Worm (Caenorhabditis elegans): ENCODE measurements around the gene nhr-20.

Gene nhr-20

ce11 chrIII:4232811-4233269, at the start of gene nhr-20:
nhr-20 (minus strand) TSS chrIII:4233219.
- TF ChIP-seq ceh-28 (tag; optimal IDR thresholded peaks at IDR 0.05) (no peak), daf-12 (tag; optimal IDR thresholded peaks at IDR 0.05) (no peak), sea-2 (GFP tag; optimal IDR thresholded peaks at IDR 0.05) (no peak), ceh-82 (tag; optimal IDR thresholded peaks at IDR 0.05) (no peak), lsy-12 (tag; optimal IDR thresholded peaks at IDR 0.05) (no peak), nhr-25 (tag; optimal IDR thresholded peaks at IDR 0.05) (no peak), nhr-237 (tag; optimal IDR thresholded peaks at IDR 0.05) (no peak), ceh-9 (tag; optimal IDR thresholded peaks at IDR 0.05) (no peak), ztf-4 (tag; optimal IDR thresholded peaks at IDR 0.05) (no peak), egl-27 (tag; optimal IDR thresholded peaks at IDR 0.05) (no peak)

- TF ChIP-seq unc-62 (GFP tag; optimal IDR thresholded peaks at IDR 0.05) (peak; percentile 98), ceh-16 (tag; optimal IDR thresholded peaks at IDR 0.05) (peak; percentile 37), ZK546.5 (tag; optimal IDR thresholded peaks at IDR 0.05) (peak; percentile 27), R02D3.7 (tag; optimal IDR thresholded peaks at IDR 0.05) (peak; percentile 85), daf-12 (tag; optimal IDR thresholded peaks at IDR 0.05) (peak; percentile 64), nhr-77 (tag; optimal IDR thresholded peaks at IDR 0.05) (peak; percentile 35), fkh-10 (GFP tag; optimal IDR thresholded peaks at IDR 0.05) (peak; percentile 87), hmg-11 (tag; optimal IDR thresholded peaks at IDR 0.05) (peak; percentile 98), pqm-1 (tag; optimal IDR thresholded peaks at IDR 0.05) (peak; percentile 74), elt-1 (tag; optimal IDR thresholded peaks at IDR 0.05) (peak; percentile 91), snpc-4 (tag; optimal IDR thresholded peaks at IDR 0.05) (peak; percentile 89), sea-2 (GFP tag; optimal IDR thresholded peaks at IDR 0.05) (peak; percentile 77), jun-1 (tag; optimal IDR thresholded peaks at IDR 0.05) (peak; percentile 97), zag-1 (tag; optimal IDR thresholded peaks at IDR 0.05) (peak; percentile 75), nhr-76 (tag; optimal IDR thresholded peaks at IDR 0.05) (peak; percentile 14), fkh-2 (tag; optimal IDR thresholded peaks at IDR 0.05) (no peak), fos-1 (tag; optimal IDR thresholded peaks at IDR 0.05) (peak; percentile 86), aly-2 (tag; optimal IDR thresholded peaks at IDR 0.05) (peak; percentile 51), nhr-67 (tag; optimal IDR thresholded peaks at IDR 0.05) (no peak), elt-3 (tag; optimal IDR thresholded peaks at IDR 0.05) (peak in 1 of 3 experiments; percentile 6), nhr-23 (tag; optimal IDR thresholded peaks at IDR 0.05) (peak; percentile 98), egl-27 (tag; optimal IDR thresholded peaks at IDR 0.05) (peak; percentile 72), ceh-82 (tag; optimal IDR thresholded peaks at IDR 0.05) (peak; percentile 82), nfya-1 (tag; optimal IDR thresholded peaks at IDR 0.05; ENCODE audit: insufficient read depth) (peak; percentile 99), nhr-25 (tag; optimal IDR thresholded peaks at IDR 0.05) (peak; percentile 99), mdl-1 (tag; optimal IDR thresholded peaks at IDR 0.05) (peak; percentile 93), ceh-9 (tag; optimal IDR thresholded peaks at IDR 0.05) (no peak), nhr-43 (tag; optimal IDR thresholded peaks at IDR 0.05; ENCODE audit: poor library complexity, severe bottlenecking) (peak; percentile 98), ama-1 (optimal IDR thresholded peaks at IDR 0.05) (peak; percentile 62), tbx-2 (tag; optimal IDR thresholded peaks at IDR 0.05) (peak; percentile 97), lin-39 (tag; optimal IDR thresholded peaks at IDR 0.05) (peak; percentile 95), ceh-28 (tag; optimal IDR thresholded peaks at IDR 0.05) (peak; percentile 96), eor-1 (tag; optimal IDR thresholded peaks at IDR 0.05) (no peak), nhr-28 (tag; optimal IDR thresholded peaks at IDR 0.05) (peak; percentile 40), egl-5 (tag; optimal IDR thresholded peaks at IDR 0.05) (peak; percentile 92), mml-1 (tag; optimal IDR thresholded peaks at IDR 0.05) (no peak), lin-15B (tag; optimal IDR thresholded peaks at IDR 0.05) (peak; percentile 85), nhr-12 (tag; optimal IDR thresholded peaks at IDR 0.05) (no peak), ztf-4 (tag; optimal IDR thresholded peaks at IDR 0.05) (peak; percentile 85), nhr-11 (tag; optimal IDR thresholded peaks at IDR 0.05) (peak; percentile 92), unc-39 (tag; optimal IDR thresholded peaks at IDR 0.05) (no peak), pha-4 (tag; optimal IDR thresholded peaks at IDR 0.05) (peak; percentile 97), ztf-11 (tag; optimal IDR thresholded peaks at IDR 0.05) (no peak), skn-1 (tag; optimal IDR thresholded peaks at IDR 0.05) (no peak), lsy-12 (tag; optimal IDR thresholded peaks at IDR 0.05) (peak; percentile 97), elt-2 (tag; optimal IDR thresholded peaks at IDR 0.05) (peak; percentile 95), nhr-237 (tag; optimal IDR thresholded peaks at IDR 0.05) (no peak)
These were observed 49.1 kb upstream of the nhr-20 start for ce11 chrIII:4281955-4282618.

Measured in whole organism, L3 larva.